Worm (Caenorhabditis elegans) whole organism, L3 larva: ENCODE measurements around the gene B0035.15.

ENCODE experiments used
- ceh-16 ChIP-seq: sonication (generic microtip); optimal IDR thresholded peaks from 2 replicates; lab custom pipeline; 2017; ENCODE audit warnings: missing biosample characterization, missing genetic modification characterization
- egl-5 ChIP-seq: fragments of 150-350 bp; optimal IDR thresholded peaks from 2 replicates; lab custom pipeline; 2017; ENCODE audit warnings: missing biosample characterization, missing genetic modification reagents, missing genetic modification characterization, inconsistent platforms
- mdl-1 ChIP-seq: fragments of 150-350 bp; optimal IDR thresholded peaks from 2 replicates; lab custom pipeline; 2014; ENCODE audit warnings: missing biosample characterization, missing genetic modification characterization
- nfya-1 ChIP-seq: sonication (generic microtip); optimal IDR thresholded peaks from 2 replicates; lab custom pipeline; 2017; ENCODE audit warnings: missing genetic modification characterization, mild to moderate bottlenecking, missing compliant biosample characterization, antibody characterized with exemption, moderate library complexity; ENCODE audit not compliant: insufficient read depth
- nhr-237 ChIP-seq: fragments of 150-350 bp; optimal IDR thresholded peaks from 2 replicates; lab custom pipeline; 2014; ENCODE audit warnings: missing biosample characterization, missing genetic modification characterization
- nhr-25 ChIP-seq: sonication (generic microtip); optimal IDR thresholded peaks from 2 replicates; lab custom pipeline; 2017; ENCODE audit warnings: missing biosample characterization, missing genetic modification characterization
- nhr-76 ChIP-seq: fragments of 150-350 bp; sonication (generic microtip); optimal IDR thresholded peaks from 5 replicates; lab custom pipeline; 2014; ENCODE audit warnings: missing biosample characterization, missing genetic modification characterization
- pha-4 ChIP-seq: fragments of 150-350 bp; optimal IDR thresholded peaks from 2 replicates; lab custom pipeline; 2014; ENCODE audit warnings: missing biosample characterization, missing genetic modification reagents, missing genetic modification characterization
- pqm-1 ChIP-seq: fragments of 150-350 bp; optimal IDR thresholded peaks from 2 replicates; lab custom pipeline; 2017; ENCODE audit warnings: missing biosample characterization, missing genetic modification characterization, inconsistent platforms
- ztf-11 ChIP-seq: fragments of 150-350 bp; optimal IDR thresholded peaks from 2 replicates; lab custom pipeline; 2014; ENCODE audit warnings: missing biosample characterization, missing genetic modification characterization

DNA sequence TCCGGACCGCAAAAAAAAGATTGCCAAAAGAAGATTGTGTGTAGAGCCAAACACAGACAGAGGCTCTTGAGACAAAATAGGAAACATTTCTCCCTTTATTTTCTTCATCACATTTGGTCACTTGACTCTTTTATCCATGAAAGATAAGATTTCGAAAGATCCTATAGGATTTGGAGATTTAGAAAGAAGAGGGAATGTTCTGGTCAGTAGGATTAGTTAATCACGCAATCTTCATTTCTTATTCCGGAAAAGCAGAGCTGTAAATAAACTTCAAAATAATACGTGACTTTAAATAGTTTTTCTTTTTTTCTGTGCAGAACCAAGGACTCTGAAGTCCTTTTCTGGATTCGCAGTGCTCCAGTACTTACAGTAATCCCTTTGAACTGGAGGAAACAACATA is 49.2 kb upstream of the B0035.15 start:
- peak; percentile 7 for TF ChIP-seq nfya-1 (tag; lab: Kevin White, UChicago)
- TF ChIP-seq nhr-237 (tag; lab: Kevin White, UChicago), result no peak
- no peak for TF ChIP-seq ceh-16 (tag; lab: Kevin White, UChicago)
- no peak for TF ChIP-seq pqm-1 (tag; lab: Kevin White, UChicago)
- TF ChIP-seq ztf-11, result no peak
- TF ChIP-seq nhr-25, result no peak
- no peak for TF ChIP-seq egl-5
- TF ChIP-seq pha-4, result no peak
- TF ChIP-seq nhr-76 (tag; lab: Kevin White, UChicago), result no peak
- no peak for TF ChIP-seq mdl-1 (tag; lab: Kevin White, UChicago)
